Worm (Caenorhabditis elegans): ENCODE results near the gene nhr-150.

nhr-150 gene

ce11 chrV:15465032-15465727, 16.1 kb downstream of the nhr-150 start, which contains the start of gene pqn-71 (continued):
- TF ChIP-seq eyg-1 (tag; optimal IDR thresholded peaks at IDR 0.05) (peak; percentile 47), ets-4 (tag; optimal IDR thresholded peaks at IDR 0.05) (peak; percentile 34), tbx-7 (tag; optimal IDR thresholded peaks at IDR 0.05) (peak; percentile 61), ama-1 (optimal IDR thresholded peaks at IDR 0.05) (no peak), pax-1 (tag; optimal IDR thresholded peaks at IDR 0.05) (no peak), sox-4 (tag; optimal IDR thresholded peaks at IDR 0.05) (peak; percentile 77), C38D4.7 (GFP tag; optimal IDR thresholded peaks at IDR 0.05) (peak; percentile 72), ceh-45 (GFP tag; IDR thresholded peaks at IDR 0.05) (peak; percentile 73), elt-4 (tag; optimal IDR thresholded peaks at IDR 0.05) (no peak), ceh-19 (GFP tag; optimal IDR thresholded peaks at IDR 0.05) (peak; percentile 84), hlh-13 (GFP tag; optimal IDR thresholded peaks at IDR 0.05) (peak; percentile 67), nhr-232 (tag; optimal IDR thresholded peaks at IDR 0.05) (peak; percentile 79), ceh-18 (tag; optimal IDR thresholded peaks at IDR 0.05) (peak; percentile 72), T23F11.4 (GFP tag; optimal IDR thresholded peaks at IDR 0.05) (peak; percentile 79), F13H6.1 (tag; optimal IDR thresholded peaks at IDR 0.05) (peak; percentile 76), gmeb-2 (tag; optimal IDR thresholded peaks at IDR 0.05) (peak; percentile 86), K02D7.2 (tag; optimal IDR thresholded peaks at IDR 0.05) (peak; percentile 78), zip-5 (tag; optimal IDR thresholded peaks at IDR 0.05) (peak; percentile 50)

ce11 chrV:15464402-15464801, 16.9 kb downstream of the nhr-150 start, which contains the start of gene rocf-1:
Gene rocf-1 (minus strand): TSS chrV:15464502.
- TF ChIP-seq sox-2 (GFP tag; IDR thresholded peaks at IDR 0.05) (no peak), dmd-4 (tag; optimal IDR thresholded peaks at IDR 0.05; ENCODE audit: borderline replicate concordance) (no peak), ets-4 (tag; optimal IDR thresholded peaks at IDR 0.05) (no peak), hlh-30 (tag; optimal IDR thresholded peaks at IDR 0.05; ENCODE audit: insufficient read depth) (no peak), elt-4 (tag; optimal IDR thresholded peaks at IDR 0.05) (no peak), ceh-24 (tag; optimal IDR thresholded peaks at IDR 0.05) (no peak), fkh-10 (GFP tag; optimal IDR thresholded peaks at IDR 0.05) (no peak), fax-1 (tag; optimal IDR thresholded peaks at IDR 0.05) (no peak), pat-9 (tag; optimal IDR thresholded peaks at IDR 0.05) (no peak), ttx-3 (tag; optimal IDR thresholded peaks at IDR 0.05) (no peak)

- no peak for TF ChIP-seq pha-2 (tag; optimal IDR thresholded peaks at IDR 0.05)
- TF ChIP-seq ttx-3 (tag; optimal IDR thresholded peaks at IDR 0.05) = no peak
- TF ChIP-seq rnt-1 (tag; optimal IDR thresholded peaks at IDR 0.05) = no peak
- TF ChIP-seq hlh-15 (tag; optimal IDR thresholded peaks at IDR 0.05) = no peak
- TF ChIP-seq sox-2 (GFP tag; IDR thresholded peaks at IDR 0.05) = no peak
- TF ChIP-seq gmeb-2 (tag; optimal IDR thresholded peaks at IDR 0.05) = no peak
These were observed 22.2 kb downstream of the nhr-150 start, which contains the start of gene str-71 for ce11 chrV:15459088-15459487. Gene str-71 (minus strand): TSS chrV:15459188.

- TF ChIP-seq gmeb-2 (tag; optimal IDR thresholded peaks at IDR 0.05) = no peak
- TF ChIP-seq pqm-1 (tag; optimal IDR thresholded peaks at IDR 0.05) = no peak
- no peak for TF ChIP-seq sdc-2 (tag; optimal IDR thresholded peaks at IDR 0.05)
- TF ChIP-seq ceh-6 (GFP tag; optimal IDR thresholded peaks at IDR 0.05) = no peak
- TF ChIP-seq sox-4 (tag; optimal IDR thresholded peaks at IDR 0.05) = no peak
- TF ChIP-seq ref-2 (tag; optimal IDR thresholded peaks at IDR 0.05) = no peak
- no peak for TF ChIP-seq unc-3 (GFP tag; conservative IDR thresholded peaks at IDR 0.05)
- no peak for TF ChIP-seq unc-3 (tag; optimal IDR thresholded peaks at IDR 0.05)
- no peak for TF ChIP-seq nfya-1 (tag; optimal IDR thresholded peaks at IDR 0.05)
- TF ChIP-seq F13H6.1 (tag; optimal IDR thresholded peaks at IDR 0.05) = no peak
- no peak for TF ChIP-seq elt-4 (tag; optimal IDR thresholded peaks at IDR 0.05)
- TF ChIP-seq ceh-48 (tag; optimal IDR thresholded peaks at IDR 0.05) = no peak
- no peak for TF ChIP-seq ceh-34 (tag; optimal IDR thresholded peaks at IDR 0.05)
- TF ChIP-seq K02D7.2 (tag; optimal IDR thresholded peaks at IDR 0.05) = no peak
- no peak for TF ChIP-seq dmd-4 (tag; optimal IDR thresholded peaks at IDR 0.05; ENCODE audit: borderline replicate concordance)
- TF ChIP-seq K09A11.1 (tag; optimal IDR thresholded peaks at IDR 0.05; ENCODE audit: insufficient read depth) = no peak
- no peak for TF ChIP-seq fax-1 (tag; optimal IDR thresholded peaks at IDR 0.05)
- no peak for TF ChIP-seq dve-1 (tag; optimal IDR thresholded peaks at IDR 0.05)
- no peak for TF ChIP-seq npax-4 (tag; optimal IDR thresholded peaks at IDR 0.05)
- no peak for TF ChIP-seq fkh-10 (GFP tag; optimal IDR thresholded peaks at IDR 0.05)
- no peak for TF ChIP-seq mec-3 (tag; optimal IDR thresholded peaks at IDR 0.05; ENCODE audit: borderline replicate concordance)
These were observed 26.9 kb downstream of the nhr-150 start for ce11 chrV:15454322-15454721.
